Fruit fly (Drosophila melanogaster): ENCODE data around the gene dls.

DNA sequence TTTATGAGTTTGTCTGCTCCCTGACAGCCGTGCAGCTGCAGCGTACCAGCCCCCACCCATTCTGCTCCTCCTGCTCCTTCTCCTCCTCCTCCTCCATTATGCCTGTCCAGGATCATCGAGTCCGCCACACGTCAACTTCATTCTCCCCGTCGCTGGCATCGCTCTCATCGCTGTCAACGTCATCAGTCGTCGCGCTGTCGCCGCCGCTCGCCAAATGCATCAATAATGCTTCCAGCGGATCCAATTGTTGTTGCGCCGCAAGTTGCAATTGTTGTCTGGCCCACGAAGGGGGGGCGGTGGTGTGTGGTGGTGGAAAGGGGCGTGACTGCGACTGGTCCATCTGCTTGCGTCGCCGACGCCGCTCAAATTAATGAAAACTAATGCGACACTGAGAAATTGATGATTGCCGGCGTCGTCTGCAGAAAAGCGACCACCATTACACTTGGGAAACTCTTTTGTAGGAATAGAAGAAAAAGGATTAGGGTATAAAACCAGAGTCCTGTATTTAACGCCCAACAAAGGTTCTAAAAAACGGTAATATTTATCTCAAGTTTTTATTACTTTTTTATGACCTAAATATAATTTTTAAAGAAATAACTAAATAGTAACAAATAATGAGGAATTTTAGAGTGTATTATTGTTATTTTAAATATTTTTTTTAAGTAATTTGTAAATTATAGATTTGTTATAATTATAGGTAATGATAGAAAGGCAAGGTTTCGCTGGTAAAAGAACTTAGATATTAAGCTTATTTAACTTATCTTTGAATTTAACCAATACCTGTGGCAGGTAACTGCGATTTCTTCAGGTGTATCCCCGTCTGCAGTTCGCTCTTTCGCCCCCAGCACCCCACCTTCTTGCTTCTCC lies 11.8 kb upstream of the dls start:
- TF ChIP-seq EcR (GFP tag; optimal IDR thresholded peaks at IDR 0.05) (no peak), pan (optimal IDR thresholded peaks at IDR 0.05) (no peak), psq (optimal IDR thresholded peaks at IDR 0.05) (no peak), usp (GFP tag; optimal IDR thresholded peaks at IDR 0.05) (no peak)
